Worm (Caenorhabditis elegans) whole organism, late embryonic: ENCODE results near the gene peli-1.
"Not testable (repeated sequence)": the region's sequence is repeated elsewhere in the genome, so short reads cannot be mapped to it uniquely, and the experiment has no call there.

Source experiments
- C08G9.2 ChIP-seq: sonication (generic microtip); optimal IDR thresholded peaks from 2 replicates; lab custom pipeline; 2016; ENCODE audit warnings: mild to moderate bottlenecking, missing genetic modification characterization, moderate library complexity, missing compliant biosample characterization
- F13H6.1 ChIP-seq: sonication (generic microtip); optimal IDR thresholded peaks from 2 replicates; lab custom pipeline; 2016; ENCODE audit warnings: missing genetic modification characterization, missing compliant biosample characterization
- Y22D7AL.16 ChIP-seq: sonication (generic microtip); optimal IDR thresholded peaks from 2 replicates; lab custom pipeline; 2016; ENCODE audit warnings: missing genetic modification characterization, missing compliant biosample characterization
- ceh-24 ChIP-seq: sonication (generic microtip); optimal IDR thresholded peaks from 2 replicates; lab custom pipeline; 2016; ENCODE audit warnings: mild to moderate bottlenecking, missing genetic modification characterization, missing compliant biosample characterization
- ceh-30 ChIP-seq: fragments of 150-350 bp; optimal IDR thresholded peaks from 2 replicates; lab custom pipeline; 2014; ENCODE audit warnings: missing biosample characterization, missing genetic modification characterization
- ceh-34 ChIP-seq: sonication (generic microtip); optimal IDR thresholded peaks from 2 replicates; lab custom pipeline; 2016; ENCODE audit warnings: mild to moderate bottlenecking, missing genetic modification characterization, missing compliant biosample characterization
- ceh-45 ChIP-seq: fragments of 200-800 bp; sonication (Bioruptor generic); IDR thresholded peaks from 2 replicates; pipeline ENCODE4 v1.3.6; 2022; ENCODE audit warnings: missing genetic modification reagents, missing genetic modification characterization, missing compliant biosample characterization
- ceh-48 ChIP-seq: sonication (generic microtip); optimal IDR thresholded peaks from 2 replicates; lab custom pipeline; 2016; ENCODE audit warnings: missing genetic modification characterization, inconsistent platforms, missing compliant biosample characterization
- ceh-6 ChIP-seq: fragments of 200-800 bp; sonication (Bioruptor generic); optimal IDR thresholded peaks from 2 replicates; lab custom pipeline; 2018; ENCODE audit warnings: mild to moderate bottlenecking, missing genetic modification characterization, missing compliant biosample characterization
- ets-4 ChIP-seq: sonication (generic microtip); optimal IDR thresholded peaks from 2 replicates; lab custom pipeline; 2016; ENCODE audit warnings: missing genetic modification characterization, missing compliant biosample characterization
- fax-1 ChIP-seq: sonication (generic microtip); optimal IDR thresholded peaks from 2 replicates; lab custom pipeline; 2016; ENCODE audit warnings: missing genotype, missing genetic modification characterization, missing compliant biosample characterization
- fkh-10 ChIP-seq: fragments of 150-350 bp; optimal IDR thresholded peaks from 2 replicates; lab custom pipeline; 2014; ENCODE audit warnings: missing biosample characterization, missing genetic modification reagents, missing genetic modification characterization
- gmeb-2 ChIP-seq: sonication (generic microtip); optimal IDR thresholded peaks from 2 replicates; lab custom pipeline; 2016; ENCODE audit warnings: missing genetic modification characterization, inconsistent platforms, missing compliant biosample characterization
- hlh-13 ChIP-seq: fragments of 200-800 bp; sonication (Bioruptor generic); optimal IDR thresholded peaks from 2 replicates; lab custom pipeline; 2018; ENCODE audit warnings: mild to moderate bottlenecking, missing genetic modification characterization, missing compliant biosample characterization
- hlh-15 ChIP-seq: sonication (generic microtip); optimal IDR thresholded peaks from 2 replicates; lab custom pipeline; 2016; ENCODE audit warnings: missing genetic modification characterization, missing compliant biosample characterization
- hlh-30 ChIP-seq: sonication (generic microtip); optimal IDR thresholded peaks from 2 replicates; lab custom pipeline; 2017; ENCODE audit warnings: antibody characterized with exemption, missing genetic modification characterization, missing compliant biosample characterization; ENCODE audit not compliant: insufficient read depth
- mec-3 ChIP-seq: sonication (generic microtip); optimal IDR thresholded peaks from 2 replicates; lab custom pipeline; 2016; ENCODE audit warnings: borderline replicate concordance, missing genetic modification characterization, missing compliant biosample characterization
- npax-4 ChIP-seq: sonication (generic microtip); optimal IDR thresholded peaks from 2 replicates; lab custom pipeline; 2016; ENCODE audit warnings: missing genetic modification characterization, missing compliant biosample characterization
- pha-4 ChIP-seq: fragments of 150-350 bp; optimal IDR thresholded peaks from 2 replicates; lab custom pipeline; 2018; ENCODE audit warnings: missing biosample characterization, missing genetic modification reagents, missing genetic modification characterization
- pqm-1 ChIP-seq: sonication (generic microtip); optimal IDR thresholded peaks from 2 replicates; lab custom pipeline; 2016; ENCODE audit warnings: missing genetic modification characterization, missing compliant biosample characterization
- rnt-1 ChIP-seq: sonication (generic microtip); optimal IDR thresholded peaks from 2 replicates; lab custom pipeline; 2016; ENCODE audit warnings: missing genetic modification characterization, missing compliant biosample characterization
- sdc-2 ChIP-seq: sonication (generic microtip); optimal IDR thresholded peaks from 2 replicates; lab custom pipeline; 2016; ENCODE audit warnings: missing genotype, missing genetic modification characterization, missing compliant biosample characterization
- sox-2 ChIP-seq: fragments of 200-800 bp; sonication (Bioruptor generic); IDR thresholded peaks from 2 replicates; pipeline ENCODE4 v1.3.6; 2022; ENCODE audit warnings: missing genetic modification reagents, missing genetic modification characterization, missing compliant biosample characterization
- unc-3 ChIP-seq, 2 experiments: fragments of 200-800 bp in 1 of 2; sonication (Bioruptor generic) in 1 of 2; sonication (generic microtip) in 1 of 2; conservative IDR thresholded peaks in 1 of 2; optimal IDR thresholded peaks in 1 of 2; 2 replicates each; pipeline versions ENCODE4 v1.3.6 to Lab custom; 2016 to 2022; ENCODE audit warnings: missing compliant biosample characterization in 2 of 2, missing genetic modification characterization in 2 of 2, missing genetic modification reagents in 1 of 2
- unc-42 ChIP-seq: sonication (generic microtip); optimal IDR thresholded peaks from 2 replicates; lab custom pipeline; 2016; ENCODE audit warnings: missing genotype, missing genetic modification characterization, missing compliant biosample characterization
- unc-55 ChIP-seq: sonication (generic microtip); optimal IDR thresholded peaks from 2 replicates; lab custom pipeline; 2017; ENCODE audit warnings: missing biosample characterization, missing genetic modification reagents, missing genetic modification characterization
- unc-86 ChIP-seq: sonication (generic microtip); optimal IDR thresholded peaks from 2 replicates; lab custom pipeline; 2016; ENCODE audit warnings: missing genetic modification characterization, missing compliant biosample characterization
- zip-5 ChIP-seq: sonication (generic microtip); optimal IDR thresholded peaks from 2 replicates; lab custom pipeline; 2016; ENCODE audit warnings: missing genetic modification characterization, missing compliant biosample characterization
- ztf-16 ChIP-seq: sonication (generic microtip); optimal IDR thresholded peaks from 2 replicates; lab custom pipeline; 2017; ENCODE audit warnings: missing genetic modification characterization, missing compliant biosample characterization

peli-1 gene

ce11 chrV:5705510-5705909 is at the start of gene peli-1:
peli-1 (plus strand) TSS chrV:5705810.
- TF ChIP-seq rnt-1 (tag; lab: Kevin White, UChicago) (no peak), mec-3 (tag; lab: Kevin White, UChicago) (no peak), sdc-2 (tag; lab: Kevin White, UChicago) (no peak), ceh-45 (GFP tag; lab: Robert Waterston, UW) (no peak), zip-5 (tag; lab: Kevin White, UChicago) (no peak), ceh-24 (tag; lab: Kevin White, UChicago) (no peak), gmeb-2 (tag; lab: Kevin White, UChicago) (no peak)

DNA sequence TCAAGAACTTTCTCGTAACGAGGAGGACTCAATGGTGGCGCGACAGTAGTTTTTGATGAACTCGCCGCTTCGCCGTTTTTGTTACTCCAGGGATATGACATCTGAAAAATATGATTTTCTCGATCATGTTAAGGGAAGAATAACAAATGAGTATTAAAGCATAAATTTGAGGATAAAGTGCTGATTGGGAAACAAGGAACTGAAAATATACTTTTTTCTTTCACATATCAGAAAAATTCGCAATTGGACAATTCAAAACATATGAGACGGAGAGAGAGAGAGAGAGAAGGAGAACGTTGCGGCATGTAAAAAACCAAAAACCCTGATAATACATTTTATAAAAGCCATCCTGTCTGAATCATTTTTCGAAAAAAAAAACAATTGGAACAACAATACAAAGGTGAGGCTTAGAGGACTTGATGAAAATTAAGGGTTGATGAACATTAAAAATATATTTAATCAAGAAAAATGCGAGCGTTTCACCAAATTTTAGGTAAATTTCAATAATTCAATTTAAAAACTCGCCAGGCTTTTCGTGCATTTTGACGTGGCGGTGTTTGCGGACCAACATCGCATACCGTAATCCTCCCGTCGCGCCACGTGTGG is 44.9 kb upstream of the peli-1 start, which contains the start of the genes mut-14 and C14C11.2:
Gene mut-14, minus strand, starts transcription at position 101 of the 606 bp plus-strand sequence.
Gene C14C11.2, plus strand, starts transcription at position 556 of the 606 bp plus-strand sequence.
- TF ChIP-seq C08G9.2 (tag; lab: Kevin White, UChicago) (no peak), hlh-13 (no peak), ceh-6 (GFP tag; lab: Kevin White, UChicago) (no peak), Y22D7AL.16 (tag; lab: Kevin White, UChicago) (no peak), unc-55 (GFP tag; lab: Kevin White, UChicago) (no peak), pqm-1 (no peak)

ce11 chrV:5663317-5663716 is 42.3 kb upstream of the peli-1 start, which contains the start of gene C14C11.1:
C14C11.1 (plus strand) TSS chrV:5663617.
- TF ChIP-seq sdc-2, hlh-15, hlh-30 (tag; lab: Kevin White, UChicago): not testable (repeated sequence)
- TF ChIP-seq, all 69 proteins: peak for 0; not testable (repeated sequence) for 69

DNA sequence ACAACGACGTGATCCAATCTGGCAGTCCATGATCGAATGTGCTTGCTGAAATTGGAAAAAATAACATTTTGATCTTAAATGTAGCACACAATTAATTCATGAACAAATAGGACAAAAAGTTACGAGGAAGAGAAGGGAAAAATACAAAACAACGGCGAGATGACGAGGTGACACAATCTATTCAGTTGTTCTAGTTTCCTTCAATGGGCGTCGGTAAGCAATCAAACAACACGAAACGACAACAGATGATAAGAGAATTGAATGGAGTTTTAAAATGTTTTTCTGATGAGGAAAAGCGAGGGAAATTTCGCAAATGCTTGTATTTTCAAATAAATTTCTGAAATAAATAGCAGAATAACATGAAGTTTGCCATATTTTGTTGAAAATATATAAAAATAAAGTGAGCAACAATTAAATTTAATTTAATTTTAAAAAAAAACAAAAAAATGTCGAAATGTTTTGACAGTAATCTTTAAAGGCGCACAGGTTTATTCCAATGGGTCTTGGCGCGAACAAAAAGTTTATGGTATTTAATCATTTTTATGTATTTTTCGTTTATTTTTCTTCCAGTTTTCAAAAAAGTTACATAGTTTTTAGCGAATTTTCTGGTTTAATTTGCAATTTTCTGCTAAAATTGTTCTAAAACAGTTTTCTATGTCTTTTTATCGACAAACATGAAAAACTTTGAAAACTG is 39.4 kb upstream of the peli-1 start, which contains the start of gene C14C11.7:
Gene C14C11.7, minus strand, starts transcription at position 51 of the 694 bp plus-strand sequence.
- TF ChIP-seq ets-4, result no peak

DNA sequence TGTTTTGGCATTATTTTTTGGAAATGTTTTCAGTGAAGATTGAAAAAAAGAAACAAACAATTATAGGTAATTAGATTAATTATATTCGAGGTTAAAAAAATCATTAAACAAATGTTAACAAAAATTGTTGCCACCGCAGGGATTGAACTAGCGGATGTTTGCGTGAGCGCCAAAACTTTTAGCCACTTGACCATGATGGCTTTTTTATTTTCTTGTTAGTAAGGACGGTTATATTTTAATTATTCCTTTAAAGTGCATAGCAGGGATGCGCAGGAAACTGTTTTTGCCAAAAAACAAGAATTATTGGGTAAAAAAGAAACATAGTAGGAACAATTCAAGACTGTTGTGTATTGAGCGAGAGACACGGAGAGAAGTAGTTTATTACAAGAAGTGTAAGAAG is 38.3 kb upstream of the peli-1 start:
- TF ChIP-seq ceh-45 (GFP tag; lab: Robert Waterston, UW), result no peak
- TF ChIP-seq F13H6.1 (tag; lab: Kevin White, UChicago), result no peak
- TF ChIP-seq sdc-2 (tag; lab: Kevin White, UChicago), result no peak
- TF ChIP-seq sox-2, result no peak
- no peak for TF ChIP-seq unc-3 (GFP tag; conservative IDR thresholded peaks at IDR 0.05; lab: Robert Waterston, UW)
- no peak for TF ChIP-seq unc-3 (tag; optimal IDR thresholded peaks at IDR 0.05; lab: Kevin White, UChicago)
- TF ChIP-seq ztf-16 (tag; lab: Kevin White, UChicago), result no peak
- TF ChIP-seq ceh-34 (tag; lab: Kevin White, UChicago), result no peak
- no peak for TF ChIP-seq pha-4 (tag; lab: Kevin White, UChicago)
- no peak for TF ChIP-seq unc-42 (tag; lab: Kevin White, UChicago)
- TF ChIP-seq unc-86 (tag; lab: Kevin White, UChicago), result no peak
- no peak for TF ChIP-seq Y22D7AL.16 (tag; lab: Kevin White, UChicago)
- TF ChIP-seq zip-5 (tag; lab: Kevin White, UChicago), result no peak
- no peak for TF ChIP-seq ceh-30 (tag; lab: Kevin White, UChicago)
- no peak for TF ChIP-seq fax-1 (tag; lab: Kevin White, UChicago)

ce11 chrV:5668968-5669367 is 36.6 kb upstream of the peli-1 start:
- TF ChIP-seq ceh-48 (tag; lab: Kevin White, UChicago) (no peak), C08G9.2 (tag; lab: Kevin White, UChicago) (no peak), ceh-6 (GFP tag; lab: Kevin White, UChicago) (no peak), fax-1 (tag; lab: Kevin White, UChicago) (no peak), unc-42 (tag; lab: Kevin White, UChicago) (no peak), fkh-10 (GFP tag; lab: Kevin White, UChicago) (no peak), npax-4 (no peak)
- TF ChIP-seq, all 69 proteins: peak for 0
